Worm (Caenorhabditis elegans) whole organism, L2 larva: ENCODE data around the gene Y6E2A.10.

Experiments
- aly-2 ChIP-seq: fragments of 150-350 bp; optimal IDR thresholded peaks from 2 replicates; lab custom pipeline; 2014; ENCODE audit warnings: missing biosample characterization, missing genetic modification characterization
- ama-1 ChIP-seq: fragments of 150-350 bp; optimal IDR thresholded peaks from 2 replicates; lab custom pipeline; 2018; ENCODE audit warnings: inconsistent platforms
- crh-2 ChIP-seq: sonication (generic microtip); optimal IDR thresholded peaks from 2 replicates; lab custom pipeline; 2017; ENCODE audit warnings: missing biosample characterization, missing genetic modification characterization
- elt-3 ChIP-seq: sonication (generic microtip); optimal IDR thresholded peaks from 2 replicates; lab custom pipeline; 2017; ENCODE audit warnings: missing biosample characterization, missing genetic modification characterization
- lin-11 ChIP-seq: fragments of 150-350 bp; sonication (generic microtip); optimal IDR thresholded peaks from 2 replicates; lab custom pipeline; 2014; ENCODE audit warnings: missing biosample characterization, missing genetic modification characterization, inconsistent platforms, mixed read lengths
- lin-13 ChIP-seq: fragments of 150-350 bp; optimal IDR thresholded peaks from 2 replicates; lab custom pipeline; 2014; ENCODE audit warnings: missing biosample characterization, missing genetic modification reagents, missing genetic modification characterization
- mab-5 ChIP-seq: fragments of 150-350 bp; optimal IDR thresholded peaks from 2 replicates; lab custom pipeline; 2014; ENCODE audit warnings: missing biosample characterization, missing genetic modification characterization
- nhr-25 ChIP-seq: fragments of 150-350 bp; sonication (generic microtip); optimal IDR thresholded peaks from 3 replicates; lab custom pipeline; 2014; ENCODE audit warnings: missing biosample characterization, missing genetic modification characterization
- sem-4 ChIP-seq: fragments of 150-350 bp; optimal IDR thresholded peaks from 2 replicates; lab custom pipeline; 2014; ENCODE audit warnings: missing biosample characterization, missing genetic modification reagents, missing genetic modification characterization
- zag-1 ChIP-seq: fragments of 150-350 bp; optimal IDR thresholded peaks from 2 replicates; lab custom pipeline; 2014; ENCODE audit warnings: missing biosample characterization, missing genetic modification characterization
- ztf-11 ChIP-seq: sonication (generic microtip); optimal IDR thresholded peaks from 2 replicates; lab custom pipeline; 2017; ENCODE audit warnings: missing biosample characterization, missing genetic modification characterization

ce11 chrV:15721888-15722287, 8.5 kb downstream of the Y6E2A.10 start, which contains the start of gene srh-140:
- TF ChIP-seq nhr-25 (tag; lab: Kevin White, UChicago) (no peak), ztf-11 (no peak), aly-2 (no peak), ama-1 (lab: Kevin White, UChicago) (no peak), lin-11 (no peak), lin-13 (GFP tag; lab: Kevin White, UChicago) (no peak), sem-4 (tag; lab: Kevin White, UChicago) (no peak), crh-2 (tag; lab: Kevin White, UChicago) (no peak), mab-5 (tag; lab: Kevin White, UChicago) (no peak), zag-1 (tag; lab: Kevin White, UChicago) (no peak), elt-3 (tag; lab: Kevin White, UChicago) (no peak)
